Fruit fly (Drosophila melanogaster): ENCODE data around the gene CG5895.

The CG5895 gene

dm6 chr3L:16021064-16021683 is 14.1 kb upstream of the CG5895 start (continued):
- TF ChIP-seq Taf1 (GFP tag; IDR thresholded peaks at IDR 0.05) = no peak
- no peak for TF ChIP-seq pfk (GFP tag; optimal IDR thresholded peaks at IDR 0.05)
- peak; percentile 49; the same call in 1 of the 2 replicates for TF ChIP-seq Rx (GFP tag; IDR thresholded peaks at IDR 0.05)
- no peak for TF ChIP-seq zfh2 (GFP tag; optimal IDR thresholded peaks at IDR 0.05)
- no peak for TF ChIP-seq CG14860 (GFP tag; IDR thresholded peaks at IDR 0.05; ENCODE audit: partially characterized antibody)
- TF ChIP-seq cwo (GFP tag; optimal IDR thresholded peaks at IDR 0.05) = no peak
- 0 out of 2 replicates have a peak, but pooled peaks have one; percentile 21 for TF ChIP-seq CG14441 (GFP tag; IDR thresholded peaks at IDR 0.05)
- TF ChIP-seq Dbx (GFP tag; IDR thresholded peaks at IDR 0.05) = no peak
- no peak for TF ChIP-seq al (GFP tag; IDR thresholded peaks at IDR 0.05)
- no peak for TF ChIP-seq BtbVII (GFP tag; optimal IDR thresholded peaks at IDR 0.05)
- peak; percentile 54; the same call in 1 of the 2 replicates for TF ChIP-seq chm (GFP tag; IDR thresholded peaks at IDR 0.05)
- peak; percentile 23 for TF ChIP-seq bcd (GFP tag; optimal IDR thresholded peaks at IDR 0.05)
- no peak for TF ChIP-seq CG12071 (GFP tag; optimal IDR thresholded peaks at IDR 0.05)
- no peak for TF ChIP-seq CG2875 (GFP tag; optimal IDR thresholded peaks at IDR 0.05)
- TF ChIP-seq Bgb (GFP tag; IDR thresholded peaks at IDR 0.05; ENCODE audit: partially characterized antibody) = no peak
- no peak for TF ChIP-seq br (optimal IDR thresholded peaks at IDR 0.05)
- no peak for TF ChIP-seq Dp (GFP tag; optimal IDR thresholded peaks at IDR 0.05)
- no peak for TF ChIP-seq amos (GFP tag; IDR thresholded peaks at IDR 0.05; ENCODE audit: partially characterized antibody)
- no peak for TF ChIP-seq Fer3 (tag; optimal IDR thresholded peaks at IDR 0.05)
- TF ChIP-seq Hr3 (GFP tag; optimal IDR thresholded peaks at IDR 0.05) = peak; percentile 21
- peak; percentile 55 for TF ChIP-seq Hsf (GFP tag; optimal IDR thresholded peaks at IDR 0.05)
- TF ChIP-seq D (optimal IDR thresholded peaks at IDR 0.05) = peak; percentile 68
- TF ChIP-seq D (GFP tag; optimal IDR thresholded peaks at IDR 0.05) = peak; percentile 63
- peak; percentile 47 for TF ChIP-seq CG1233 (GFP tag; optimal IDR thresholded peaks at IDR 0.05)
- TF ChIP-seq vnd (GFP tag; IDR thresholded peaks at IDR 0.05; ENCODE audit: partially characterized antibody) = no peak
- no peak for TF ChIP-seq CG10147 (GFP tag; optimal IDR thresholded peaks at IDR 0.05)
- TF ChIP-seq nmo (GFP tag; optimal IDR thresholded peaks at IDR 0.05) = peak; percentile 67
- TF ChIP-seq Sin3A (optimal IDR thresholded peaks at IDR 0.05) = no peak
- TF ChIP-seq en (GFP tag; optimal IDR thresholded peaks at IDR 0.05) = no peak
- peak; percentile 36; the same call in 1 of the 3 replicates for TF ChIP-seq dysf (GFP tag; IDR thresholded peaks at IDR 0.05)
- TF ChIP-seq az2 (GFP tag; optimal IDR thresholded peaks at IDR 0.05) = peak; percentile 59
- peak; percentile 71 for TF ChIP-seq zfh1 (GFP tag; IDR thresholded peaks at IDR 0.05)
- peak; percentile 54 for TF ChIP-seq CG11504 (tag; optimal IDR thresholded peaks at IDR 0.05)
- no peak for TF ChIP-seq Hr78 (GFP tag; optimal IDR thresholded peaks at IDR 0.05)
- peak; percentile 28 for TF ChIP-seq her (GFP tag; optimal IDR thresholded peaks at IDR 0.05)
- no peak for TF ChIP-seq CG10565 (GFP tag; optimal IDR thresholded peaks at IDR 0.05)
- peak; percentile 6 for TF ChIP-seq CG17385 (GFP tag; optimal IDR thresholded peaks at IDR 0.05)
- peak; percentile 37 for TF ChIP-seq CG8359 (GFP tag; optimal IDR thresholded peaks at IDR 0.05; ENCODE audit: borderline replicate concordance)
- peak; percentile 47 for TF ChIP-seq Xbp1 (GFP tag; optimal IDR thresholded peaks at IDR 0.05)
- TF ChIP-seq CG10431 (GFP tag; optimal IDR thresholded peaks at IDR 0.05) = no peak
- TF ChIP-seq CG4282 (GFP tag; optimal IDR thresholded peaks at IDR 0.05) = no peak
- no peak for TF ChIP-seq CG11560 (tag; IDR thresholded peaks at IDR 0.05)
- TF ChIP-seq Meics (GFP tag; optimal IDR thresholded peaks at IDR 0.05) = no peak
- no peak for TF ChIP-seq Vsx1 (GFP tag; optimal IDR thresholded peaks at IDR 0.05)
- TF ChIP-seq disco-r (GFP tag; optimal IDR thresholded peaks at IDR 0.05) = peak; percentile 16
- TF ChIP-seq CG9876 (GFP tag; optimal IDR thresholded peaks at IDR 0.05) = peak; percentile 3
- TF ChIP-seq Ptx1 (GFP tag; IDR thresholded peaks at IDR 0.05) = no peak
- TF ChIP-seq emc (GFP tag; optimal IDR thresholded peaks at IDR 0.05) = no peak
- peak; percentile 27; the same call in 1 of the 2 replicates for TF ChIP-seq onecut (GFP tag; IDR thresholded peaks at IDR 0.05)
- peak; percentile 57 for TF ChIP-seq Blimp-1 (GFP tag; optimal IDR thresholded peaks at IDR 0.05)
